Fruit fly (Drosophila melanogaster) whole organism: ENCODE measurements around the gene CG43181.

Source experiments
- CG8478 ChIP-seq: fragments of >200 bp; optimal IDR thresholded peaks from 2 replicates; lab custom pipeline; 2018; ENCODE audit warnings: inconsistent platforms
- Dll ChIP-seq: fragments of >200 bp; optimal IDR thresholded peaks from 2 replicates; lab custom pipeline; 2017
- EcR ChIP-seq, 2 experiments: fragments of >200 bp; optimal IDR thresholded peaks; 2 replicates each; lab custom pipeline; 2017; ENCODE audit warnings: missing biosample characterization in 2 of 2, missing genetic modification characterization in 2 of 2, missing genetic modification reagents in 2 of 2
- pan ChIP-seq: fragments of >200 bp; optimal IDR thresholded peaks from 2 replicates; lab custom pipeline; 2017
- psq ChIP-seq: fragments of >200 bp; optimal IDR thresholded peaks from 2 replicates; lab custom pipeline; 2017
- usp ChIP-seq: fragments of >200 bp; optimal IDR thresholded peaks from 2 replicates; lab custom pipeline; 2017; ENCODE audit warnings: missing biosample characterization, missing genetic modification characterization, mixed read lengths

The CG43181 gene

DNA sequence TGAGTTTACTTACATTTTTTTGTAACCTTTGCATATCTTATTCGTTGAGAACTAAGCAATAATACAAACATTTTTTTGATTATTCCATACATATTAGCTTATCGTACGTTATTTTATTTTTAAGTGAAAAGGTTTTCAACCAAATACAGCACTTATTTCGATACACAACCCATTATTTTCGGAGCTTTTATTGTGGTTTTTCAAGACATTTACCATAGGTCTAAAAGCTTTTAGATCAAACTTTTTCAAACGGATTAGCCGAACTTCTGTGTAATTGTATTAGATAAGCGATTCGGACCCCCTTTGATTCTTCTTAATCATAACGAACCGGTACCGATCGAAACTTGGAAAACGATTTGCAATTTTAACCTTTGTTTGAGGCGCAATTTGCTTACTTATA, 604 bp downstream of the CG43181 start:
- no peak for TF ChIP-seq usp (GFP tag; lab: Kevin White, UChicago)
- no peak for TF ChIP-seq pan (lab: Kevin White, UChicago)

- TF ChIP-seq EcR (GFP tag; optimal IDR thresholded peaks at IDR 0.05; lab: Kevin White, UChicago) = no peak
- no peak for TF ChIP-seq CG8478 (lab: Kevin White, UChicago)
- TF ChIP-seq pan (lab: Kevin White, UChicago) = no peak
- no peak for TF ChIP-seq Dll
- TF ChIP-seq psq (lab: Kevin White, UChicago) = no peak
- TF ChIP-seq usp (GFP tag; lab: Kevin White, UChicago) = no peak
Measured at dm6 chrX:351599-351998, 1.2 kb downstream of the CG43181 start.

DNA sequence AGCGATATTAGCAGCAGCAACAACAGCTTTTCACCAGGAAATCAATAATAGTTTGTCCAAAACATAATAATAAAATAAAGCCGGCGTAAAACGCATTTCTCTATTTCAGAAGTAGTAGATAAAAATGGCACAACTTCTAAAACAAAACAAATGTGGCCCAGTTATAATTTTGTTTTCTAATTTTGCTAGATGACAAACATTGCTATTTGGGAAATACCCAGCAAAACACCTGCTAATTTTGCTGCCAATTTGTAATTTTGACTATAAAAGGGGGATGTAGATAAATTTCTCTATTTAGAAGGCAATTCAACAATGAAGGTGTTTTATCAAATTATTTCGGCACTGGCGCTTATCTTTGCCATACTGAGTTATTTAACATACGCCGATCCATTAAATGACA, 2.4 kb downstream of the CG43181 start, which contains the start of gene CG43182:
TSS of gene CG43182 (plus strand) at position 301 of the 400 bp plus-strand sequence.
- TF ChIP-seq usp (GFP tag; lab: Kevin White, UChicago) (no peak), pan (lab: Kevin White, UChicago) (no peak), Dll (no peak), CG8478 (lab: Kevin White, UChicago) (no peak), EcR (GFP tag; optimal IDR thresholded peaks at IDR 0.05; lab: Kevin White, UChicago) (no peak), psq (lab: Kevin White, UChicago) (no peak)

dm6 chrX:353929-354515, 3.7 kb downstream of the CG43181 start:
- TF ChIP-seq usp (GFP tag; lab: Kevin White, UChicago) (no peak), psq (lab: Kevin White, UChicago) (no peak), Dll (no peak), pan (lab: Kevin White, UChicago) (no peak), EcR (GFP tag; optimal IDR thresholded peaks at IDR 0.05; lab: Kevin White, UChicago) (no peak), CG8478 (lab: Kevin White, UChicago) (no peak)

DNA sequence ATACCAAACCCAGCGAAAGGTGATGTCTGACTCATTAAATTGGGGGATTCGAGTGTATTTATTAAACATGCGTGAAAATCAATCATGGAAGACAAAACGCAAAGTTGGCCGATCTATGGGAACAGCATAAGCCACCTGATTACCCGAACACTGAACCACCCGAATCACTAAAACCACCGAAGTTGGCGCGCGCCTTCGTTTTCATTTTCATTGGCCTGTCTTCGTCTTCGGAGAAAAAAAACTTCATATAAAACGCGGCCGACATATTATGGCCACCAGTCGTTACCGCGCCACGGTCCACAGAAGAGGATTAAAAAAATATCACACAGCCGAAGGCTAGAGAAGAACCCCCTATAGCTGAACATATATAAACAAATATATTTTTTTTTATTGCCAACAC, 5.9 kb downstream of the CG43181 start, which contains the start of gene y:
TSS of gene y (plus strand) at position 278 of the 400 bp plus-strand sequence.
- no peak for TF ChIP-seq EcR (GFP tag; optimal IDR thresholded peaks at IDR 0.05; lab: Kevin White, UChicago)
- no peak for TF ChIP-seq pan (lab: Kevin White, UChicago)
- TF ChIP-seq usp (GFP tag; lab: Kevin White, UChicago) = no peak
- TF ChIP-seq psq (lab: Kevin White, UChicago) = no peak
- TF ChIP-seq CG8478 (lab: Kevin White, UChicago) = no peak
- TF ChIP-seq Dll = no peak

DNA sequence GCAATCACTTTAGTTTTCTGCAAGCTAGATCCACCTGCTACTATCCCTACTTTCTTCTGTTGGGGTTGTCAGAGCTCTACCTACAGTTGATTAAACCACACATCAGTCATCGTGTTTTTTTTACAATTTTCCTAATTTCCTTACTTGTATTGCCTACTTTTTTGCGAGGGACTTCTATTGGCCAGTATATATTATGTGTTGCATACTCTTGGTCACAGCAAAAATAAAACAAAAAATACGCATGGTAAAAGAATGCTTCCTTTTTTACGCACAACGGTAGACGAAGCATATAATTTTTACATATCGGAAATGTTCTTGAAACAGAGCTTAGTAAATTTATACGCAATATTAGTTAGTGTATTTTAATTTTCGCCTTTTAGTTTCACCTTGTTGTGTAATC, 11.1 kb downstream of the CG43181 start:
- TF ChIP-seq CG8478 (lab: Kevin White, UChicago) (no peak), EcR (GFP tag; optimal IDR thresholded peaks at IDR 0.05; lab: Kevin White, UChicago) (no peak)

DNA sequence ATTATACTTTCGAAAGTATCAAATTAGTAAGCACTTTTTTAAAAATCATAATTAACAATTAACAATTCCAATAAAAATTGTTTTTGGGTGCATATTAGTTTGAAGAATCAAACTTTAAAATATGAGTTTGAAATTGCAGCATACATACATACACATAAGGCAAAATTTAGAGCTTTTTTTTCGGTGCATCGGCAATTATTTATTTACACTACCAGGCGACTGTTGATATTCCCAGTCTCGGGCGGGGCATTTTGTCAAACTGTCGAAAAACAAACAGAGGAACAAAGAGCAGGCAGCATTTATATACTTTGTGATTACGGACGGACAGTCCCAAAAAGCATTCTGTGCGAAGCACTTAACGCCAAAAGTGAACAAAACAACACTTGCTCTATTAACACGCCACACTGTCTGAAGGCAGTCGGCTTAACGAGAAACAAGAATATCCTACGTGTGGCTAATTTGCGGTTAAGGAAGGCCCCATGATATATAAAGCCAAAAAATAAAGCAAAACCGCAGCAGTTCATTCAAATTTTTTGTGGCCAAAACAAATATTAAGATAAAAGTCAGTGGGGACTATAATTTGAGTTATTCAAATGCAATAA, 11.8 kb downstream of the CG43181 start:
- TF ChIP-seq EcR (GFP tag; optimal IDR thresholded peaks at IDR 0.05; lab: Kevin White, UChicago) (no peak), pan (lab: Kevin White, UChicago) (no peak), Dll (no peak), usp (GFP tag; lab: Kevin White, UChicago) (no peak), psq (lab: Kevin White, UChicago) (no peak), CG8478 (lab: Kevin White, UChicago) (no peak)

dm6 chrX:364006-364405, 13.6 kb downstream of the CG43181 start:
- TF ChIP-seq Dll (no peak), EcR (GFP tag; optimal IDR thresholded peaks at IDR 0.05; lab: Kevin White, UChicago) (no peak), usp (GFP tag; lab: Kevin White, UChicago) (no peak), psq (lab: Kevin White, UChicago) (no peak), CG8478 (lab: Kevin White, UChicago) (no peak), pan (lab: Kevin White, UChicago) (no peak)

DNA sequence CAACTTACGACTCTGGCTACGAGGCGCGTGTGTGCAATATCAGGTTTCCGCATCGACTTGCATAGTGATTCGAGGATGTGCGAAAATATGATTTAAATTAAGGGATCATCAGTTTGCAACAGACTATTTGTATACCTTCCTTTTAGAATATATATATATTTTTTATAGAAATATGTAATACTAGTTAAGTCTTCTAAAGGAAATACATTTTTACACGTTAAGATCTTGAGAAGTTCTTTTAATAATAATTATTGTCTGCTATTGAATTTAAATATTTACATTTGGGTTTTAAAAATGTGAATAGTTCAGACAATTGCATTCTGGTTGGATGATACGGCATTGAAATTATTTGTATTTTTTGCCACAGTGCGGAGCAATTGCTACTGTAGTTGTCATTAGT, 16.5 kb downstream of the CG43181 start:
- TF ChIP-seq psq (lab: Kevin White, UChicago) = no peak
- TF ChIP-seq Dll = no peak
- no peak for TF ChIP-seq EcR (GFP tag; optimal IDR thresholded peaks at IDR 0.05; lab: Kevin White, UChicago)
- no peak for TF ChIP-seq usp (GFP tag; lab: Kevin White, UChicago)
- no peak for TF ChIP-seq pan (lab: Kevin White, UChicago)
- no peak for TF ChIP-seq CG8478 (lab: Kevin White, UChicago)

dm6 chrX:369645-370174, 19.3 kb downstream of the CG43181 start, which contains the start of gene ac:
TSS of gene ac (plus strand) at chrX:370031.
- TF ChIP-seq CG8478 (lab: Kevin White, UChicago) = no peak
- TF ChIP-seq usp (GFP tag; lab: Kevin White, UChicago) = no peak
- no peak for TF ChIP-seq EcR (GFP tag; optimal IDR thresholded peaks at IDR 0.05; lab: Kevin White, UChicago)
- no peak for TF ChIP-seq Dll
- no peak for TF ChIP-seq psq (lab: Kevin White, UChicago)
- TF ChIP-seq pan (lab: Kevin White, UChicago) = no peak

DNA sequence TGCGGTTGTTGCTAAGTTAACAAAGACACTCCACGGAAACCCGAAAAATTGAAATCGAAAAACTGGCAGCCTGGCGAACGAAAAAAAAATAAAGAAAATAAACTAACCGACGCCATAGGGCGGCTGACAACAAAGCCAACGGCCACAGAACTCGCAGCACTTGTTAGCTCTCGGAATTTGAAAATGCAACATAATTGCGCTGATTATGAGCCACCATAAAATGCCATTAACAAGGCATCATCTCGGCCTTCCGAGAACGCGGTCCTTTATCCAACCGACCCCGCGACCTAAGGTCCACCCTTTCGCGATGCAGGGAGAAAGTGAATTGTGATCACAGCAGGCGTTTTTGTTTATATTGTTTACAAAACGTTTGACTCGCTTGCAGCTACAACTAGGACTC, 27.0 kb downstream of the CG43181 start:
- TF ChIP-seq psq (lab: Kevin White, UChicago) = no peak

DNA sequence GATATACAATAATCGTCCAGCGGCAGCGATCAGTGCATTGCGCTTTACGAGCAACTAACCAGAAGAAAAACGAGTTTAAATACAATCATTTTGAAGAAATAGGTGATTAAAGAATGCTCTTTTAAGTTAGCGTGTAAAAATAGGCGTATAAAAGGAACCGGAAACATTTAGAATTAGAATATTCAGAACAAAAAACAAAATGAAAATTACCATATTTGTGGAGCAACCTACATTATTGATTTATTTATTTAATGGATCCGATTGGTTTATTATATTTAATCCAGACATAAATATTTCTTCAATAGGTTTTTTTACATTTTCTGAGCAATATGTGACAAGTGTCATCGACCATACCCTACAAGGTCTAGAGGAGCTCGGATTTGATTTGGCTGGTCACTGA, 28.0 kb downstream of the CG43181 start:
- TF ChIP-seq usp (GFP tag; lab: Kevin White, UChicago) (no peak), EcR (GFP tag; optimal IDR thresholded peaks at IDR 0.05; lab: Kevin White, UChicago) (no peak), CG8478 (lab: Kevin White, UChicago) (no peak), psq (lab: Kevin White, UChicago) (no peak), pan (lab: Kevin White, UChicago) (no peak)
